Worm (Caenorhabditis elegans): ENCODE data around the gene stau-1.

ce11 chrX:1060705-1061104 lies 25.6 kb upstream of the stau-1 start:
- TF ChIP-seq nhr-120 (GFP tag; IDR thresholded peaks at IDR 0.05) (no peak), lin-26 (GFP tag; IDR thresholded peaks at IDR 0.05) (no peak), chd-7 (tag; optimal IDR thresholded peaks at IDR 0.05) (no peak), madf-6 (GFP tag; IDR thresholded peaks at IDR 0.05) (no peak), snpc-1.1 (tag; optimal IDR thresholded peaks at IDR 0.05; ENCODE audit: insufficient read depth) (no peak), ztf-3 (GFP tag; optimal IDR thresholded peaks at IDR 0.05) (no peak), egl-44 (GFP tag; IDR thresholded peaks at IDR 0.05) (no peak), pbrm-1 (GFP tag; IDR thresholded peaks at IDR 0.05) (no peak)

All from whole organism, young adult.